Fruit fly (Drosophila melanogaster) whole organism, embryonic: ENCODE results near the gene Dph5.
A peak's percentile ranks its signal among the peaks of the same experiment; 100 is the strongest.

Source experiments
- BEAF-32 ChIP-seq: fragments of 200-800 bp; sonication (Bioruptor generic); optimal IDR thresholded peaks from 3 replicates; lab custom pipeline; 2017; ENCODE audit warnings: missing biosample characterization, missing genetic modification characterization, mild to moderate bottlenecking, moderate library complexity, missing genetic modification reagents
- CG10654 ChIP-seq: fragments of 200-800 bp; sonication (Bioruptor generic); optimal IDR thresholded peaks from 2 replicates; lab custom pipeline; 2016; ENCODE audit warnings: missing biosample characterization, missing genetic modification characterization
- CG11398 ChIP-seq: fragments of 200-800 bp; sonication (Bioruptor generic); optimal IDR thresholded peaks from 2 replicates; lab custom pipeline; 2016; ENCODE audit warnings: missing biosample characterization, missing genetic modification characterization
- CG12155 ChIP-seq: fragments of 200-800 bp; sonication (Bioruptor generic); optimal IDR thresholded peaks from 3 replicates; lab custom pipeline; 2016; ENCODE audit warnings: missing biosample characterization, missing genetic modification characterization
- CG12769 ChIP-seq: fragments of 200-800 bp; sonication (Bioruptor generic); optimal IDR thresholded peaks from 2 replicates; lab custom pipeline; 2019; ENCODE audit warnings: missing biosample characterization, mild to moderate bottlenecking, missing genetic modification characterization, moderate library complexity
- CG13424 ChIP-seq: fragments of 200-800 bp; sonication (Bioruptor generic); optimal IDR thresholded peaks from 2 replicates; lab custom pipeline; 2019; ENCODE audit warnings: missing biosample characterization, mild to moderate bottlenecking, missing genetic modification characterization, moderate library complexity
- CG13894 ChIP-seq: fragments of 200-800 bp; sonication (Bioruptor generic); optimal IDR thresholded peaks from 3 replicates; lab custom pipeline; 2018; ENCODE audit warnings: missing biosample characterization, mild to moderate bottlenecking, missing genetic modification characterization, moderate library complexity
- CG14014 ChIP-seq: fragments of 200-800 bp; sonication (Bioruptor generic); IDR thresholded peaks from 2 replicates; pipeline ENCODE4 v1.3.6; 2022; ENCODE audit warnings: missing biosample characterization, missing genetic modification characterization
- CG15011 ChIP-seq: fragments of 200-800 bp; sonication (Bioruptor generic); optimal IDR thresholded peaks from 3 replicates; lab custom pipeline; 2018; ENCODE audit warnings: missing biosample characterization, mild to moderate bottlenecking, missing genetic modification characterization
- CG15601 ChIP-seq: fragments of 200-800 bp; sonication (Bioruptor generic); optimal IDR thresholded peaks from 3 replicates; lab custom pipeline; 2019; ENCODE audit warnings: missing biosample characterization, mild to moderate bottlenecking, missing genetic modification characterization, moderate library complexity
- CG1603 ChIP-seq: fragments of 200-800 bp; sonication (Bioruptor generic); optimal IDR thresholded peaks from 2 replicates; lab custom pipeline; 2019; ENCODE audit warnings: missing biosample characterization, mild to moderate bottlenecking, missing genetic modification characterization, moderate library complexity
- CG17328 ChIP-seq: fragments of 200-800 bp; sonication (Bioruptor generic); IDR thresholded peaks from 2 replicates; pipeline ENCODE4 v1.3.6; 2022; ENCODE audit warnings: missing biosample characterization, missing genetic modification characterization
- CG17361 ChIP-seq: fragments of 200-800 bp; sonication (Bioruptor generic); IDR thresholded peaks from 3 replicates; pipeline ENCODE4 v1.3.6; 2022; ENCODE audit warnings: missing biosample characterization, missing genetic modification characterization
- CG2202 ChIP-seq: fragments of 200-800 bp; sonication (Bioruptor generic); optimal IDR thresholded peaks from 2 replicates; lab custom pipeline; 2018; ENCODE audit warnings: missing biosample characterization, mild to moderate bottlenecking, missing genetic modification characterization
- CG30403 ChIP-seq: fragments of 200-800 bp; sonication (Bioruptor generic); optimal IDR thresholded peaks from 3 replicates; lab custom pipeline; 2016; ENCODE audit warnings: missing biosample characterization, missing genetic modification characterization
- CG3995 ChIP-seq: fragments of 200-800 bp; sonication (Bioruptor generic); optimal IDR thresholded peaks from 3 replicates; lab custom pipeline; 2016; ENCODE audit warnings: missing biosample characterization, missing genetic modification characterization
- CG4617 ChIP-seq: fragments of 200-800 bp; sonication (Bioruptor generic); optimal IDR thresholded peaks from 3 replicates; lab custom pipeline; 2016; ENCODE audit warnings: missing biosample characterization, missing genetic modification characterization, borderline replicate concordance
- CG6175 ChIP-seq: fragments of 200-800 bp; sonication (Bioruptor generic); IDR thresholded peaks from 3 replicates; pipeline ENCODE4 v1.3.6; 2022; ENCODE audit warnings: missing biosample characterization, missing genetic modification characterization
- CG6254 ChIP-seq: fragments of 200-800 bp; sonication (Bioruptor generic); optimal IDR thresholded peaks from 3 replicates; lab custom pipeline; 2017; ENCODE audit warnings: mild to moderate bottlenecking, missing biosample characterization, missing genetic modification reagents, missing genetic modification characterization
- CG6791 ChIP-seq: fragments of 200-800 bp; sonication (Bioruptor generic); IDR thresholded peaks from 3 replicates; pipeline ENCODE4 v1.3.6; 2022; ENCODE audit warnings: missing biosample characterization, missing genetic modification characterization; ENCODE audit not compliant: partially characterized antibody
- Deaf1 ChIP-seq: fragments of 200-800 bp; optimal IDR thresholded peaks from 3 replicates; lab custom pipeline; 2019; ENCODE audit warnings: missing biosample characterization, mild to moderate bottlenecking, missing genetic modification characterization, moderate library complexity
- Dfd ChIP-seq, 2 experiments: fragments of >200 bp; optimal IDR thresholded peaks; 2 replicates each; lab custom pipeline; 2017; ENCODE audit warnings: missing biosample characterization in 2 of 2, missing genetic modification characterization in 2 of 2
- Eip74EF ChIP-seq, 2 experiments: fragments of 200-800 bp in 1 of 2; fragments of >200 bp in 1 of 2; sonication (Bioruptor generic) in 1 of 2; optimal IDR thresholded peaks; 2 replicates each; lab custom pipeline; 2017 to 2019; ENCODE audit warnings: missing biosample characterization in 2 of 2, missing genetic modification characterization in 2 of 2, mild to moderate bottlenecking in 1 of 2, moderate library complexity in 1 of 2
- GATAe ChIP-seq: fragments of 200-800 bp; sonication (Bioruptor generic); conservative IDR thresholded peaks from 2 replicates; pipeline ENCODE4 v1.3.6; 2022; ENCODE audit warnings: missing biosample characterization, missing genetic modification characterization
- Gug ChIP-seq: fragments of 200-800 bp; sonication (Bioruptor generic); IDR thresholded peaks from 4 replicates; pipeline ENCODE4 v1.3.6; 2022; ENCODE audit warnings: missing biosample characterization, missing genetic modification characterization
- HLH4C ChIP-seq: fragments of 200-800 bp; sonication (Bioruptor generic); IDR thresholded peaks from 3 replicates; pipeline ENCODE4 v1.3.6; 2022; ENCODE audit warnings: missing biosample characterization, missing genetic modification characterization; ENCODE audit not compliant: partially characterized antibody
- Hsf ChIP-seq: fragments of 200-800 bp; sonication (Bioruptor generic); optimal IDR thresholded peaks from 3 replicates; lab custom pipeline; 2016; ENCODE audit warnings: missing biosample characterization, missing genetic modification characterization
- Med ChIP-seq: fragments of 200-800 bp; sonication (Bioruptor generic); peaks from one replicate; lab custom pipeline; 2016; ENCODE audit warnings: missing biosample characterization, missing genetic modification characterization, mild to moderate bottlenecking, inconsistent platforms, moderate library complexity
- Mrtf ChIP-seq: fragments of 200-800 bp; sonication (Bioruptor generic); IDR thresholded peaks from 3 replicates; pipeline ENCODE4 v1.3.6; 2022; ENCODE audit warnings: missing biosample characterization, missing genetic modification characterization
- Scr ChIP-seq: fragments of 200-800 bp; sonication (Bioruptor generic); IDR thresholded peaks from 2 replicates; pipeline ENCODE4 v1.3.6; 2022; ENCODE audit warnings: missing biosample characterization, missing genetic modification characterization; ENCODE audit not compliant: partially characterized antibody
- TFAM ChIP-seq: fragments of 200-800 bp; sonication (Bioruptor generic); optimal IDR thresholded peaks from 2 replicates; lab custom pipeline; 2017; ENCODE audit warnings: missing biosample characterization, missing genetic modification characterization, inconsistent platforms
- Xrp1 ChIP-seq: fragments of 200-800 bp; sonication (Bioruptor generic); IDR thresholded peaks from 2 replicates; pipeline ENCODE4 v1.3.6; 2022; ENCODE audit warnings: missing biosample characterization, missing genetic modification characterization
- ato ChIP-seq: fragments of 200-800 bp; sonication (Bioruptor generic); IDR thresholded peaks from 2 replicates; pipeline ENCODE4 v1.3.6; 2022; ENCODE audit warnings: missing biosample characterization, missing genetic modification characterization; ENCODE audit not compliant: partially characterized antibody
- chinmo ChIP-seq: fragments of 200-800 bp; sonication (Bioruptor generic); IDR thresholded peaks from 4 replicates; pipeline ENCODE4 v1.3.6; 2022; ENCODE audit warnings: missing biosample characterization, missing genetic modification characterization; ENCODE audit not compliant: partially characterized antibody
- chm ChIP-seq: fragments of 200-800 bp; sonication (Bioruptor generic); IDR thresholded peaks from 2 replicates; pipeline ENCODE4 v1.3.6; 2022; ENCODE audit warnings: missing biosample characterization, missing genetic modification characterization
- crol ChIP-seq: fragments of 200-800 bp; sonication (Bioruptor generic); IDR thresholded peaks from 2 replicates; pipeline ENCODE4 v1.3.6; 2022; ENCODE audit warnings: missing biosample characterization, missing genetic modification characterization
- hbn ChIP-seq: fragments of 200-800 bp; sonication (Bioruptor generic); IDR thresholded peaks from 2 replicates; pipeline ENCODE4 v1.3.6; 2022; ENCODE audit warnings: missing biosample characterization, missing genetic modification characterization; ENCODE audit not compliant: partially characterized antibody
- kay ChIP-seq: fragments of 200-800 bp; sonication (Bioruptor generic); optimal IDR thresholded peaks from 2 replicates; lab custom pipeline; 2016; ENCODE audit warnings: missing biosample characterization, missing genetic modification characterization
- kni ChIP-seq: fragments of 200-800 bp; sonication (Bioruptor generic); optimal IDR thresholded peaks from 3 replicates; lab custom pipeline; 2017; ENCODE audit warnings: mild to moderate bottlenecking, missing biosample characterization, missing genetic modification reagents, missing genetic modification characterization
- nerfin-2 ChIP-seq: fragments of 200-800 bp; sonication (Bioruptor generic); IDR thresholded peaks from 2 replicates; pipeline ENCODE4 v1.3.6; 2022; ENCODE audit warnings: missing biosample characterization, missing genetic modification characterization; ENCODE audit not compliant: partially characterized antibody
- nom ChIP-seq: fragments of 200-800 bp; sonication (Bioruptor generic); optimal IDR thresholded peaks from 2 replicates; lab custom pipeline; 2017; ENCODE audit warnings: missing biosample characterization, missing genetic modification characterization, mild to moderate bottlenecking, moderate library complexity, missing genetic modification reagents
- rib ChIP-seq: fragments of 200-800 bp; sonication (Bioruptor generic); IDR thresholded peaks from 2 replicates; pipeline ENCODE4 v1.3.6; 2022; ENCODE audit warnings: missing biosample characterization, missing genetic modification characterization
- sd ChIP-seq: fragments of 200-800 bp; sonication (Bioruptor generic); optimal IDR thresholded peaks from 3 replicates; lab custom pipeline; 2018; ENCODE audit warnings: missing biosample characterization, mild to moderate bottlenecking, missing genetic modification characterization, moderate library complexity
- so ChIP-seq: fragments of 200-800 bp; sonication (Bioruptor generic); IDR thresholded peaks from 3 replicates; pipeline ENCODE4 v1.3.6; 2022; ENCODE audit warnings: missing biosample characterization, missing genetic modification characterization
- sob ChIP-seq: fragments of 200-800 bp; sonication (Bioruptor generic); IDR thresholded peaks from 2 replicates; pipeline ENCODE4 v1.3.6; 2022; ENCODE audit warnings: missing biosample characterization, missing genetic modification characterization
- tap ChIP-seq: fragments of 200-800 bp; optimal IDR thresholded peaks from 3 replicates; lab custom pipeline; 2019; ENCODE audit warnings: missing biosample characterization, mild to moderate bottlenecking, missing genetic modification characterization, moderate library complexity
- vvl ChIP-seq: fragments of 200-800 bp; sonication (Bioruptor generic); IDR thresholded peaks from 2 replicates; pipeline ENCODE4 v1.3.6; 2022; ENCODE audit warnings: missing biosample characterization, missing genetic modification characterization
- zfh1 ChIP-seq: fragments of 200-800 bp; sonication (Bioruptor generic); IDR thresholded peaks from 3 replicates; pipeline ENCODE4 v1.3.6; 2022; ENCODE audit warnings: missing biosample characterization, missing genetic modification characterization

The Dph5 gene

dm6 chr3R:22542773-22543411 lies 40.1 kb downstream of the Dph5 start (continued):
- peak; percentile 57 for TF ChIP-seq vvl (GFP tag; lab: Robert Waterston, UW)

- TF ChIP-seq HLH4C (GFP tag; lab: Robert Waterston, UW) (no peak), rib (no peak), Xrp1 (no peak), kay (GFP tag; lab: Kevin White, UChicago) (no peak), nerfin-2 (GFP tag; lab: Robert Waterston, UW) (no peak), CG13424 (no peak), Mrtf (GFP tag; lab: Robert Waterston, UW) (no peak), CG17361 (GFP tag; lab: Robert Waterston, UW) (no peak), Dfd (GFP tag; optimal IDR thresholded peaks at IDR 0.05; lab: Kevin White, UChicago) (no peak), chinmo (GFP tag; lab: Robert Waterston, UW) (0 out of 4 replicates have a peak, but pooled peaks have one; percentile 85), Eip74EF (GFP tag; optimal IDR thresholded peaks at IDR 0.05; lab: Kevin White, UChicago) (peak in 1 of 2 experiments; percentile 62), CG12769 (tag; lab: Kevin White, UChicago) (peak; percentile 62), hbn (no peak), crol (no peak), BEAF-32 (GFP tag; lab: Kevin White, UChicago) (no peak), CG1603 (tag; lab: Kevin White, UChicago) (no peak), sd (tag; lab: Kevin White, UChicago) (peak; percentile 56), CG2202 (no peak), CG6175 (no peak), CG15011 (GFP tag; lab: Kevin White, UChicago) (no peak), kni (GFP tag; lab: Kevin White, UChicago) (no peak), Deaf1 (tag; lab: Kevin White, UChicago) (no peak), CG10654 (GFP tag; lab: Kevin White, UChicago) (no peak), CG11398 (no peak), CG6254 (no peak), Hsf (GFP tag; lab: Kevin White, UChicago) (no peak), CG6791 (no peak), CG12155 (GFP tag; lab: Kevin White, UChicago) (no peak), CG15601 (tag; lab: Kevin White, UChicago) (no peak), Scr (GFP tag; lab: Robert Waterston, UW) (no peak), GATAe (no peak), CG17328 (GFP tag; lab: Robert Waterston, UW) (no peak), Gug (GFP tag; lab: Robert Waterston, UW) (no peak), CG4617 (GFP tag; lab: Kevin White, UChicago) (no peak), so (no peak), tap (tag; lab: Kevin White, UChicago) (no peak)
These were observed 42.3 kb downstream of the Dph5 start for dm6 chr3R:22540686-22541085.

- TF ChIP-seq chm (GFP tag; lab: Robert Waterston, UW) (peak; percentile 39; the same call in 1 of the 2 replicates), so (peak; percentile 24; the same call in 1 of the 3 replicates), TFAM (GFP tag; lab: Kevin White, UChicago) (no peak), CG6175 (0 out of 3 replicates have a peak, but pooled peaks have one; percentile 24), chinmo (GFP tag; lab: Robert Waterston, UW) (peak; percentile 63; the same call in 2 of the 4 replicates), CG3995 (GFP tag; lab: Kevin White, UChicago) (peak; percentile 51), zfh1 (GFP tag; lab: Robert Waterston, UW) (no peak), ato (no peak), CG12769 (tag; lab: Kevin White, UChicago) (peak; percentile 36), CG14014 (peak; percentile 32; the same call in 1 of the 2 replicates), CG13894 (tag; lab: Kevin White, UChicago) (peak; percentile 27), nom (GFP tag; lab: Kevin White, UChicago) (peak; percentile 49), Med (GFP tag; lab: Kevin White, UChicago) (peak; percentile 79), sob (GFP tag; lab: Robert Waterston, UW) (peak; percentile 23; the same call in 1 of the 2 replicates), CG30403 (no peak)
These were observed 43.3 kb downstream of the Dph5 start, which contains the start of gene CG5326 for dm6 chr3R:22539762-22540161. Gene CG5326 (minus strand): TSS chr3R:22539919.
